Fruit fly (Drosophila melanogaster) whole organism, wandering third instar larva: Measurements from ENCODE around the gene CG44259.

Experiments
- Dfd ChIP-seq: fragments of >200 bp; optimal IDR thresholded peaks from 2 replicates; lab custom pipeline; 2017; ENCODE audit warnings: missing biosample characterization, missing genetic modification characterization
- GATAd ChIP-seq: sonication (Bioruptor generic); optimal IDR thresholded peaks from 2 replicates; lab custom pipeline; 2016; ENCODE audit warnings: missing biosample characterization, missing genetic modification characterization
- jim ChIP-seq: fragments of 175-275, 200-325 bp; sonication (Bioruptor generic); optimal IDR thresholded peaks from 2 replicates; lab custom pipeline; 2016; ENCODE audit warnings: missing biosample characterization, mild to moderate bottlenecking, missing genetic modification characterization
- pan ChIP-seq: fragments of >200 bp; optimal IDR thresholded peaks from 2 replicates; lab custom pipeline; 2017
- tai ChIP-seq: sonication (Bioruptor generic); optimal IDR thresholded peaks from 2 replicates; lab custom pipeline; 2016; ENCODE audit warnings: missing biosample characterization, missing genetic modification characterization
- usp ChIP-seq: fragments of >200 bp; optimal IDR thresholded peaks from 2 replicates; lab custom pipeline; 2017; ENCODE audit warnings: missing biosample characterization, missing genetic modification characterization

dm6 chr3R:17264949-17265348 lies 11.0 kb upstream of the CG44259 start, which contains the start of the genes beat-IIb and CG44257:
- TF ChIP-seq Dfd (GFP tag; lab: Kevin White, UChicago) = no peak
- TF ChIP-seq usp (GFP tag; lab: Kevin White, UChicago) = no peak
- no peak for TF ChIP-seq tai (GFP tag; lab: Kevin White, UChicago)
- no peak for TF ChIP-seq GATAd (GFP tag; lab: Kevin White, UChicago)
- no peak for TF ChIP-seq pan (lab: Kevin White, UChicago)
- TF ChIP-seq jim (GFP tag; lab: Kevin White, UChicago) = no peak
